Fruit fly (Drosophila melanogaster) whole organism, prepupa: Measurements from ENCODE around the gene Taf10b.

Experiments
- Blimp-1 ChIP-seq: fragments of 200-800 bp; sonication (Bioruptor generic); optimal IDR thresholded peaks from 3 replicates; lab custom pipeline; 2017; ENCODE audit warnings: missing biosample characterization, missing genetic modification characterization, mild to moderate bottlenecking, moderate library complexity, missing genetic modification reagents
- CG10631 ChIP-seq: fragments of 200-800 bp; sonication (Bioruptor generic); optimal IDR thresholded peaks from 2 replicates; lab custom pipeline; 2016; ENCODE audit warnings: missing biosample characterization, missing genetic modification characterization
- CG10669 ChIP-seq: fragments of 200-800 bp; sonication (Bioruptor generic); optimal IDR thresholded peaks from 3 replicates; lab custom pipeline; 2018; ENCODE audit warnings: missing biosample characterization, mild to moderate bottlenecking, missing genetic modification characterization, moderate library complexity
- CG11902 ChIP-seq: fragments of 200-800 bp; sonication (Bioruptor generic); optimal IDR thresholded peaks from 3 replicates; lab custom pipeline; 2016; ENCODE audit warnings: missing biosample characterization, missing genetic modification characterization
- CG15336 ChIP-seq: fragments of 200-800 bp; sonication (Bioruptor generic); IDR thresholded peaks from 2 replicates; pipeline ENCODE4 v1.3.6; 2022; ENCODE audit warnings: missing biosample characterization, missing genetic modification characterization
- CG3032 ChIP-seq: fragments of 200-800 bp; optimal IDR thresholded peaks from 2 replicates; lab custom pipeline; 2019; ENCODE audit warnings: missing biosample characterization, mild to moderate bottlenecking, missing genetic modification characterization, moderate library complexity
- CG31627 ChIP-seq: fragments of 200-800 bp; sonication (Bioruptor generic); optimal IDR thresholded peaks from 3 replicates; lab custom pipeline; 2016; ENCODE audit warnings: missing biosample characterization, missing genetic modification characterization
- CG32006 ChIP-seq: fragments of 200-800 bp; sonication (Bioruptor generic); optimal IDR thresholded peaks from 3 replicates; lab custom pipeline; 2017; ENCODE audit warnings: missing biosample characterization, mild to moderate bottlenecking, missing genetic modification characterization
- CG34406 ChIP-seq: fragments of 200-800 bp; sonication (Bioruptor generic); optimal IDR thresholded peaks from 3 replicates; lab custom pipeline; 2016; ENCODE audit warnings: missing biosample characterization, missing genetic modification characterization
- CG3919 ChIP-seq: fragments of 200-800 bp; sonication (Bioruptor generic); optimal IDR thresholded peaks from 3 replicates; lab custom pipeline; 2016; ENCODE audit warnings: missing biosample characterization, missing genetic modification characterization
- CG4318 ChIP-seq: fragments of 200-800 bp; sonication (Bioruptor generic); optimal IDR thresholded peaks from 3 replicates; lab custom pipeline; 2017; ENCODE audit warnings: missing biosample characterization, mild to moderate bottlenecking, missing genetic modification characterization
- CG6163 ChIP-seq: fragments of 200-800 bp; sonication (Bioruptor generic); IDR thresholded peaks from 3 replicates; pipeline ENCODE4 v1.3.6; 2022; ENCODE audit warnings: missing biosample characterization, missing genetic modification characterization
- CG6276 ChIP-seq: fragments of 200-800 bp; sonication (Bioruptor generic); optimal IDR thresholded peaks from 2 replicates; lab custom pipeline; 2017; ENCODE audit warnings: missing biosample characterization, mild to moderate bottlenecking, missing genetic modification characterization
- CG6792 ChIP-seq: fragments of 200-800 bp; sonication (Bioruptor generic); optimal IDR thresholded peaks from 3 replicates; lab custom pipeline; 2016; ENCODE audit warnings: missing biosample characterization, missing genetic modification characterization
- CG6808 ChIP-seq: fragments of 200-800 bp; sonication (Bioruptor generic); optimal IDR thresholded peaks from 3 replicates; lab custom pipeline; 2017; ENCODE audit warnings: missing biosample characterization, missing genetic modification characterization, mild to moderate bottlenecking, moderate library complexity, missing genetic modification reagents
- CG6854 ChIP-seq: fragments of 200-800 bp; sonication (Bioruptor generic); optimal IDR thresholded peaks from 2 replicates; lab custom pipeline; 2017; ENCODE audit warnings: missing biosample characterization, mild to moderate bottlenecking, missing genetic modification characterization
- CG7368 ChIP-seq: fragments of 200-800 bp; sonication (Bioruptor generic); optimal IDR thresholded peaks from 3 replicates; lab custom pipeline; 2016; ENCODE audit warnings: missing biosample characterization, missing genetic modification characterization
- CG8119 ChIP-seq: fragments of 200-800 bp; sonication (Bioruptor generic); IDR thresholded peaks from 3 replicates; pipeline ENCODE4 v1.3.6; 2022; ENCODE audit warnings: missing biosample characterization, missing genetic modification characterization
- CG8632 ChIP-seq: fragments of 200-800 bp; sonication (Bioruptor generic); optimal IDR thresholded peaks from 3 replicates; lab custom pipeline; 2016; ENCODE audit warnings: missing biosample characterization, missing genetic modification characterization
- CG9139 ChIP-seq: fragments of 200-800 bp; sonication (Bioruptor generic); optimal IDR thresholded peaks from 3 replicates; lab custom pipeline; 2017; ENCODE audit warnings: missing biosample characterization, mild to moderate bottlenecking, missing genetic modification characterization
- Eip75B ChIP-seq: fragments of 200-800 bp; sonication (Bioruptor generic); optimal IDR thresholded peaks from 3 replicates; lab custom pipeline; 2016; ENCODE audit warnings: missing biosample characterization, missing genetic modification characterization
- Eip78C ChIP-seq: fragments of 200-800 bp; sonication (Bioruptor generic); peaks from one replicate; lab custom pipeline; 2016; ENCODE audit warnings: missing biosample characterization, missing genetic modification characterization
- Eip93F ChIP-seq: fragments of 200-800 bp; sonication (Bioruptor generic); optimal IDR thresholded peaks from 2 replicates; lab custom pipeline; 2016; ENCODE audit warnings: missing biosample characterization, mild to moderate bottlenecking, missing genetic modification characterization
- Ets21C ChIP-seq: fragments of 200-800 bp; sonication (Bioruptor generic); optimal IDR thresholded peaks from 3 replicates; lab custom pipeline; 2016; ENCODE audit warnings: missing biosample characterization, missing genetic modification characterization
- Ets96B ChIP-seq: fragments of 200-800 bp; optimal IDR thresholded peaks from 2 replicates; lab custom pipeline; 2019; ENCODE audit warnings: missing biosample characterization, mild to moderate bottlenecking, missing genetic modification characterization, moderate library complexity
- Gug ChIP-seq: fragments of 200-800 bp; sonication (Bioruptor generic); IDR thresholded peaks from 2 replicates; pipeline ENCODE4 v1.3.6; 2022; ENCODE audit warnings: missing biosample characterization, missing genetic modification characterization
- Hr39 ChIP-seq: fragments of 200-800 bp; sonication (Bioruptor generic); optimal IDR thresholded peaks from 2 replicates; lab custom pipeline; 2016; ENCODE audit warnings: missing biosample characterization, missing genetic modification characterization
- Hr4 ChIP-seq: fragments of 200-800 bp; sonication (Bioruptor generic); optimal IDR thresholded peaks from 3 replicates; lab custom pipeline; 2016; ENCODE audit warnings: missing biosample characterization, missing genetic modification characterization
- Met ChIP-seq: fragments of 200-800 bp; sonication (Bioruptor generic); optimal IDR thresholded peaks from 3 replicates; lab custom pipeline; 2016; ENCODE audit warnings: missing biosample characterization, missing genetic modification characterization
- OdsH ChIP-seq: fragments of 200-800 bp; sonication (Bioruptor generic); optimal IDR thresholded peaks from 3 replicates; lab custom pipeline; 2016; ENCODE audit warnings: missing biosample characterization, missing genetic modification characterization
- Sox102F ChIP-seq: fragments of 200-800 bp; sonication (Bioruptor generic); optimal IDR thresholded peaks from 2 replicates; lab custom pipeline; 2016; ENCODE audit warnings: missing biosample characterization, mild to moderate bottlenecking, missing genetic modification characterization
- Sox14 ChIP-seq: fragments of 200-800 bp; sonication (Bioruptor generic); optimal IDR thresholded peaks from 3 replicates; lab custom pipeline; 2016; ENCODE audit warnings: missing biosample characterization, missing genetic modification characterization
- Sox15 ChIP-seq: fragments of 200-800 bp; sonication (Bioruptor generic); optimal IDR thresholded peaks from 3 replicates; lab custom pipeline; 2016; ENCODE audit warnings: missing biosample characterization, missing genetic modification characterization
- acj6 ChIP-seq: fragments of 200-800 bp; sonication (Bioruptor generic); optimal IDR thresholded peaks from 3 replicates; lab custom pipeline; 2016; ENCODE audit warnings: missing biosample characterization, missing genetic modification characterization
- cyc ChIP-seq: fragments of 200-800 bp; sonication (Bioruptor generic); optimal IDR thresholded peaks from 3 replicates; lab custom pipeline; 2016; ENCODE audit warnings: missing biosample characterization, missing genetic modification characterization
- dac ChIP-seq: fragments of 200-800 bp; sonication (Bioruptor generic); optimal IDR thresholded peaks from 2 replicates; lab custom pipeline; 2017; ENCODE audit warnings: missing biosample characterization, mild to moderate bottlenecking, missing genetic modification characterization
- dsx ChIP-seq: fragments of 200-800 bp; optimal IDR thresholded peaks from 3 replicates; lab custom pipeline; 2019; ENCODE audit warnings: missing biosample characterization, mild to moderate bottlenecking, missing genetic modification characterization, moderate library complexity; ENCODE audit not compliant: poor library complexity, severe bottlenecking
- esn ChIP-seq: fragments of 200-800 bp; sonication (Bioruptor generic); optimal IDR thresholded peaks from 2 replicates; lab custom pipeline; 2016; ENCODE audit warnings: missing biosample characterization, mild to moderate bottlenecking, missing genetic modification characterization, moderate library complexity
- fd59A ChIP-seq: fragments of 200-800 bp; sonication (Bioruptor generic); optimal IDR thresholded peaks from 2 replicates; lab custom pipeline; 2017; ENCODE audit warnings: missing biosample characterization, mild to moderate bottlenecking, missing genetic modification characterization, missing genetic modification reagents
- fd85E ChIP-seq: fragments of 200-800 bp; sonication (Bioruptor generic); optimal IDR thresholded peaks from 3 replicates; lab custom pipeline; 2016; ENCODE audit warnings: missing biosample characterization, missing genetic modification characterization
- fkh ChIP-seq: fragments of 200-800 bp; sonication (Bioruptor generic); optimal IDR thresholded peaks from 3 replicates; lab custom pipeline; 2017; ENCODE audit warnings: missing biosample characterization, mild to moderate bottlenecking, missing genetic modification characterization, moderate library complexity
- net ChIP-seq: fragments of 200-800 bp; sonication (Bioruptor generic); optimal IDR thresholded peaks from 3 replicates; lab custom pipeline; 2016; ENCODE audit warnings: missing biosample characterization, missing genetic modification characterization
- salr ChIP-seq, 2 experiments: fragments of 200-800 bp; sonication (Bioruptor generic); optimal IDR thresholded peaks; 3 replicates each; lab custom pipeline; 2016 to 2018; ENCODE audit warnings: missing biosample characterization in 2 of 2, missing genetic modification characterization in 2 of 2, mild to moderate bottlenecking in 1 of 2
- spab ChIP-seq: fragments of 200-800 bp; sonication (Bioruptor generic); optimal IDR thresholded peaks from 2 replicates; lab custom pipeline; 2017; ENCODE audit warnings: missing biosample characterization, mild to moderate bottlenecking, missing genetic modification characterization, missing genetic modification reagents
- ss ChIP-seq, 2 experiments: fragments of 200-800 bp; sonication (Bioruptor generic); optimal IDR thresholded peaks; 2 replicates in 1 of 2; 3 replicates in 1 of 2; lab custom pipeline; 2017 to 2018; ENCODE audit warnings: mild to moderate bottlenecking in 2 of 2, missing biosample characterization in 2 of 2, missing genetic modification characterization in 2 of 2, moderate library complexity in 1 of 2
- svp ChIP-seq: fragments of 200-800 bp; sonication (Bioruptor generic); peaks from one replicate; lab custom pipeline; 2016; ENCODE audit warnings: missing biosample characterization, missing genetic modification characterization

The Taf10b gene

dm6 chr2L:2755323-2755695 lies 12.3 kb downstream of the Taf10b start (continued):
- peak; percentile 31 for TF ChIP-seq net (GFP tag; lab: Kevin White, UChicago)
- no peak for TF ChIP-seq Met (GFP tag; lab: Kevin White, UChicago)
- TF ChIP-seq salr (GFP tag; optimal IDR thresholded peaks at IDR 0.05; lab: Kevin White, UChicago) = no peak
- TF ChIP-seq Hr4 (GFP tag; lab: Kevin White, UChicago) = no peak
- TF ChIP-seq CG6163 (GFP tag; lab: Robert Waterston, UW) = no peak
- TF ChIP-seq CG31627 (GFP tag; lab: Kevin White, UChicago) = no peak
- TF ChIP-seq ss (GFP tag; optimal IDR thresholded peaks at IDR 0.05; lab: Kevin White, UChicago) = peak; percentile 71 to 76
- TF ChIP-seq CG8119 (GFP tag; lab: Robert Waterston, UW) = no peak
- TF ChIP-seq dsx (GFP tag; lab: Kevin White, UChicago) = peak; percentile 10
- TF ChIP-seq cyc (GFP tag; lab: Kevin White, UChicago) = no peak
- TF ChIP-seq fd59A (GFP tag; lab: Kevin White, UChicago) = no peak
- TF ChIP-seq CG11902 (GFP tag; lab: Kevin White, UChicago) = no peak

- peak; percentile 93 for TF ChIP-seq Hr4 (GFP tag; lab: Kevin White, UChicago)
- TF ChIP-seq Met (GFP tag; lab: Kevin White, UChicago) = peak; percentile 92
- TF ChIP-seq dsx (GFP tag; lab: Kevin White, UChicago) = peak; percentile 77
- peak; percentile 80 for TF ChIP-seq Blimp-1 (GFP tag; lab: Kevin White, UChicago)
- peak; percentile 92 for TF ChIP-seq CG4318 (GFP tag; lab: Kevin White, UChicago)
- TF ChIP-seq CG9139 (GFP tag; lab: Kevin White, UChicago) = peak; percentile 69
- peak; percentile 35 for TF ChIP-seq fd85E (GFP tag; lab: Kevin White, UChicago)
- TF ChIP-seq CG6792 (GFP tag; lab: Kevin White, UChicago) = peak; percentile 83
- peak; percentile 92 for TF ChIP-seq svp (GFP tag; lab: Kevin White, UChicago)
- TF ChIP-seq Gug (GFP tag; lab: Robert Waterston, UW) = no peak
- TF ChIP-seq CG34406 (GFP tag; lab: Kevin White, UChicago) = peak; percentile 90
- TF ChIP-seq CG32006 (GFP tag; lab: Kevin White, UChicago) = peak; percentile 97
- peak; percentile 84 for TF ChIP-seq fd59A (GFP tag; lab: Kevin White, UChicago)
- peak; percentile 95 for TF ChIP-seq CG6276 (GFP tag; lab: Kevin White, UChicago)
- peak; percentile 86 for TF ChIP-seq Ets96B (tag; lab: Kevin White, UChicago)
- peak; percentile 40 for TF ChIP-seq Eip93F (GFP tag; lab: Kevin White, UChicago)
- TF ChIP-seq CG15336 (GFP tag; lab: Robert Waterston, UW) = no peak
- peak; percentile 76 for TF ChIP-seq CG31627 (GFP tag; lab: Kevin White, UChicago)
- peak; percentile 81 for TF ChIP-seq CG8632
- TF ChIP-seq ss (GFP tag; optimal IDR thresholded peaks at IDR 0.05; lab: Kevin White, UChicago) = peak; percentile 80 to 88
- TF ChIP-seq fkh (GFP tag; lab: Kevin White, UChicago) = peak; percentile 95
- TF ChIP-seq CG6854 (GFP tag; lab: Kevin White, UChicago) = peak; percentile 81
- peak; percentile 89 for TF ChIP-seq esn
- peak; percentile 90 for TF ChIP-seq CG6808 (GFP tag; lab: Kevin White, UChicago)
- peak; percentile 76 for TF ChIP-seq Sox15 (GFP tag; lab: Kevin White, UChicago)
- TF ChIP-seq CG3919 (GFP tag; lab: Kevin White, UChicago) = peak; percentile 86
- TF ChIP-seq Eip75B (GFP tag; lab: Kevin White, UChicago) = peak; percentile 92
- peak; percentile 91 for TF ChIP-seq CG10631 (GFP tag; lab: Kevin White, UChicago)
- peak; percentile 68 for TF ChIP-seq Ets21C
- TF ChIP-seq OdsH (GFP tag; lab: Kevin White, UChicago) = peak; percentile 87
- peak; percentile 98 for TF ChIP-seq Eip78C (GFP tag; lab: Kevin White, UChicago)
- TF ChIP-seq CG8119 (GFP tag; lab: Robert Waterston, UW) = no peak
- TF ChIP-seq CG3032 (tag; lab: Kevin White, UChicago) = peak; percentile 90
- TF ChIP-seq CG7368 (GFP tag; lab: Kevin White, UChicago) = peak; percentile 74
- peak; percentile 91 for TF ChIP-seq dac (GFP tag; lab: Kevin White, UChicago)
- TF ChIP-seq spab (GFP tag; lab: Kevin White, UChicago) = peak; percentile 89
- TF ChIP-seq acj6 (GFP tag; lab: Kevin White, UChicago) = peak; percentile 87
- TF ChIP-seq CG10669 (GFP tag; lab: Kevin White, UChicago) = peak; percentile 92
- peak; percentile 90 for TF ChIP-seq Sox14
- TF ChIP-seq Sox102F = peak; percentile 79
- TF ChIP-seq Hr39 = peak; percentile 73
- TF ChIP-seq cyc (GFP tag; lab: Kevin White, UChicago) = peak; percentile 64
Observed at dm6 chr2L:2754437-2755322, 13.0 kb downstream of the Taf10b start.
